Worm (Caenorhabditis elegans) whole organism, young adult: ENCODE measurements around the gene Y16E11A.4.
"Not testable (repeated sequence)": the region's sequence is repeated elsewhere in the genome, so short reads cannot be mapped to it uniquely, and the experiment has no call there.

Experiments
- F49E8.2 ChIP-seq: sonication (generic microtip); optimal IDR thresholded peaks from 3 replicates; lab custom pipeline; 2017; ENCODE audit warnings: missing genetic modification characterization, mild to moderate bottlenecking, missing compliant biosample characterization, antibody characterized with exemption, moderate library complexity; ENCODE audit not compliant: insufficient read depth
- Y53G8AR.9 ChIP-seq: fragments of 200-800 bp; sonication (Bioruptor generic); conservative IDR thresholded peaks from 2 replicates; pipeline ENCODE4 v1.3.6; 2022; ENCODE audit warnings: missing genetic modification reagents, missing genetic modification characterization, missing compliant biosample characterization
- atf-7 ChIP-seq: sonication (generic microtip); optimal IDR thresholded peaks from 2 replicates; lab custom pipeline; 2017; ENCODE audit warnings: mild to moderate bottlenecking, missing genetic modification characterization, missing compliant biosample characterization
- rec-8 ChIP-seq, 2 experiments: sonication (generic microtip); optimal IDR thresholded peaks; 2 replicates each; lab custom pipeline; 2016; ENCODE audit warnings: mild to moderate bottlenecking in 2 of 2, missing genetic modification characterization in 2 of 2, missing genetic modification reagents in 2 of 2, missing genotype in 2 of 2, missing biosample characterization in 1 of 2, missing compliant biosample characterization in 1 of 2, moderate library complexity in 1 of 2

DNA sequence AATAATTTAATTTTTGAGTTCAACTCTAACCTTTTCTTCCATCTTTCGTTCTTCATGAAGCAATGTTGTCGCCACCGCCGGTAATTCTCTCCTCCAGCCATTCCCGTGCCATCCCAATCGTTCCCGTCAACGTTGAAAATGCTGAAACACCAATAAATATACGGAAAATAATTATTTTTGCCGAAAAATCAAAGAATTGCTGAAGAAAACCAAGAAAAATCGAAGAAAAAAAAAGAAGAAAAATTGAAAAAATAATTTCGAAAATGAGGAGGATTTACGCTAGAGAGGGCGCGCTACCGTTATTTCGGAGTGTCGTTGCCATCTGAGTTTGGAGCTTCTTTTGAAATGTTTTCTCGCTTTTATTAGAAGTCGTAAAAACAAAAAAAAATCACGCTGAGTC, 36.4 kb downstream of the Y16E11A.4 start, which contains the start of gene cya-2:
- TF ChIP-seq rec-8 (tag; optimal IDR thresholded peaks at IDR 0.05; lab: Kevin White, UChicago); Y53G8AR.9; atf-7 (tag; lab: Kevin White, UChicago); F49E8.2 (tag; lab: Kevin White, UChicago): not testable (repeated sequence)
